Worm (Caenorhabditis elegans): ENCODE data around the gene R08A2.5.

DNA sequence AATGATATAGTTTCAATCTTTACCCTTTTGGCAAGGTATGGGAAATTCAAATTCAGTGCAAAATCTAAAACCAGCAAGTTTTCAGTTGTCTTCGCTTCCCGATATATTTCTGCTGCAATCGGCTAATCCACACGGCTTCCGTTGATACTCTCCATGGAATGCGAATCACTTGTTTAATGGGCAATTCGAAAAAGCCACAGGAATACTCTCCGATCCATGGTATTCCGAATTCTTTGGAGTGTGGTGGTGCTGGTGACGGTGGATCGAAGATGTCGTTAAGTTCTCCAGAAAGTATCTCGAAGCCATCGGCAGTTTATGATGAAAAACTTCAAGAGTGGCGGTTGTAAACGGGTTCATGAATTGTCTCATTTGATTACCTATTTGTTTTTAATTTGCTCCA, 29.1 kb upstream of the R08A2.5 start:
- no peak for TF ChIP-seq skn-1 (tag; optimal IDR thresholded peaks at IDR 0.05)
- TF ChIP-seq aly-2 (tag; optimal IDR thresholded peaks at IDR 0.05), result no peak
